Fruit fly (Drosophila melanogaster): ENCODE data around the gene kto.

kto gene

dm6 chr3L:19861215-19861614 is 24.8 kb downstream of the kto start (continued):
- no peak for TF ChIP-seq CG9817 (tag; optimal IDR thresholded peaks at IDR 0.05)
- TF ChIP-seq CG2202 (tag; optimal IDR thresholded peaks at IDR 0.05): no peak
- no peak for TF ChIP-seq pnt (GFP tag; optimal IDR thresholded peaks at IDR 0.05)
- peak; percentile 100 for TF ChIP-seq trem (tag; optimal IDR thresholded peaks at IDR 0.05)
- no peak for TF ChIP-seq CG2199 (GFP tag; IDR thresholded peaks at IDR 0.05)
- no peak for TF ChIP-seq crol (GFP tag; IDR thresholded peaks at IDR 0.05)
- TF ChIP-seq CG16779 (GFP tag; IDR thresholded peaks at IDR 0.05): no peak
- TF ChIP-seq Dad (GFP tag; optimal IDR thresholded peaks at IDR 0.05): no peak
- TF ChIP-seq eve (GFP tag; optimal IDR thresholded peaks at IDR 0.05): no peak
- TF ChIP-seq Mad (GFP tag; optimal IDR thresholded peaks at IDR 0.05): no peak
- TF ChIP-seq slbo (GFP tag; IDR thresholded peaks at IDR 0.05): no peak; the same call in 1 of the 2 replicates
- TF ChIP-seq shn (GFP tag; optimal IDR thresholded peaks at IDR 0.05): no peak
- TF ChIP-seq Dp (GFP tag; optimal IDR thresholded peaks at IDR 0.05): peak; percentile 96
- no peak for TF ChIP-seq CG12236 (GFP tag; optimal IDR thresholded peaks at IDR 0.05)
- peak; percentile 57; the same call in 1 of the 2 replicates for TF ChIP-seq Rfx (GFP tag; IDR thresholded peaks at IDR 0.05)
- TF ChIP-seq ato (GFP tag; IDR thresholded peaks at IDR 0.05; ENCODE audit: partially characterized antibody): no peak
- no peak for TF ChIP-seq CG12071 (GFP tag; optimal IDR thresholded peaks at IDR 0.05)
- TF ChIP-seq CG6765 (GFP tag; optimal IDR thresholded peaks at IDR 0.05): no peak
- TF ChIP-seq run (tag; optimal IDR thresholded peaks at IDR 0.05): peak; percentile 11
- TF ChIP-seq CTCF (GFP tag; optimal IDR thresholded peaks at IDR 0.05): peak; percentile 24
- TF ChIP-seq gro (GFP tag; optimal IDR thresholded peaks at IDR 0.05): no peak
- peak; percentile 75 for TF ChIP-seq pzg (GFP tag; optimal IDR thresholded peaks at IDR 0.05)
- TF ChIP-seq Lim3 (GFP tag; IDR thresholded peaks at IDR 0.05): no peak
- peak; percentile 81 for TF ChIP-seq YL-1 (GFP tag; optimal IDR thresholded peaks at IDR 0.05)
- TF ChIP-seq ase (GFP tag; IDR thresholded peaks at IDR 0.05): no peak
- no peak for TF ChIP-seq Aef1 (GFP tag; IDR thresholded peaks at IDR 0.05)
- TF ChIP-seq gcm (GFP tag; optimal IDR thresholded peaks at IDR 0.05): no peak
- TF ChIP-seq eyg (GFP tag; optimal IDR thresholded peaks at IDR 0.05): no peak
- 0 out of 4 replicates have a peak, but pooled peaks have one; percentile 31 for TF ChIP-seq Dll (GFP tag; IDR thresholded peaks at IDR 0.05; ENCODE audit: partially characterized antibody)
- TF ChIP-seq hkb (optimal IDR thresholded peaks at IDR 0.05): no peak
- TF ChIP-seq hkb (GFP tag; IDR thresholded peaks at IDR 0.05): no peak
- TF ChIP-seq gsb (GFP tag; IDR thresholded peaks at IDR 0.05): no peak
- TF ChIP-seq CG17912 (GFP tag; optimal IDR thresholded peaks at IDR 0.05): peak; percentile 41
- no peak for TF ChIP-seq CG5953 (GFP tag; IDR thresholded peaks at IDR 0.05)
- no peak for TF ChIP-seq tap (tag; optimal IDR thresholded peaks at IDR 0.05)
- no peak for TF ChIP-seq CG14014 (GFP tag; IDR thresholded peaks at IDR 0.05)
- TF ChIP-seq amos (GFP tag; IDR thresholded peaks at IDR 0.05; ENCODE audit: partially characterized antibody): peak; percentile 33; the same call in 1 of the 2 replicates
- TF ChIP-seq sna (GFP tag; IDR thresholded peaks at IDR 0.05; ENCODE audit: partially characterized antibody): no peak
- peak; percentile 76 for TF ChIP-seq Med (GFP tag)
- no peak for TF ChIP-seq Vsx1 (GFP tag; optimal IDR thresholded peaks at IDR 0.05)
- TF ChIP-seq CG6791 (GFP tag; IDR thresholded peaks at IDR 0.05; ENCODE audit: partially characterized antibody): peak; percentile 43; the same call in 1 of the 3 replicates
- TF ChIP-seq CG10267 (tag; optimal IDR thresholded peaks at IDR 0.05): peak; percentile 96
- TF ChIP-seq her (GFP tag; optimal IDR thresholded peaks at IDR 0.05): no peak
- TF ChIP-seq sc (optimal IDR thresholded peaks at IDR 0.05): no peak
- no peak for TF ChIP-seq sc (GFP tag; optimal IDR thresholded peaks at IDR 0.05)
- TF ChIP-seq grau (tag; optimal IDR thresholded peaks at IDR 0.05): peak; percentile 9
- no peak for TF ChIP-seq CG31365 (tag; optimal IDR thresholded peaks at IDR 0.05)
- TF ChIP-seq CG32772 (GFP tag; IDR thresholded peaks at IDR 0.05): no peak
- TF ChIP-seq lov (optimal IDR thresholded peaks at IDR 0.05): no peak
- no peak for TF ChIP-seq lov (GFP tag; IDR thresholded peaks at IDR 0.05)
- TF ChIP-seq Bgb (GFP tag; IDR thresholded peaks at IDR 0.05; ENCODE audit: partially characterized antibody): peak; percentile 47; the same call in 1 of the 2 replicates
- TF ChIP-seq kni (GFP tag; optimal IDR thresholded peaks at IDR 0.05): peak; percentile 14
- TF ChIP-seq CG17612 (GFP tag; IDR thresholded peaks at IDR 0.05): no peak

All from whole organism, embryonic.